Worm (Caenorhabditis elegans) whole organism, mixed stage, embryonic: ENCODE results near the gene nspb-2.

Source experiments
- ceh-43 ChIP-seq: fragments of 200-800 bp; sonication (Bioruptor generic); optimal IDR thresholded peaks from 2 replicates; lab custom pipeline; 2018; ENCODE audit warnings: mild to moderate bottlenecking, missing genetic modification characterization, moderate library complexity, missing compliant biosample characterization
- ceh-83 ChIP-seq: fragments of 200-800 bp; sonication (Bioruptor generic); optimal IDR thresholded peaks from 2 replicates; lab custom pipeline; 2018; ENCODE audit warnings: mild to moderate bottlenecking, missing genetic modification characterization, missing compliant biosample characterization
- ces-1 ChIP-seq: fragments of 150-350 bp; optimal IDR thresholded peaks from 2 replicates; lab custom pipeline; 2014; ENCODE audit warnings: missing biosample characterization, missing genetic modification reagents, missing genetic modification characterization
- elt-3 ChIP-seq: fragments of 150-350 bp; optimal IDR thresholded peaks from 2 replicates; lab custom pipeline; 2014; ENCODE audit warnings: missing biosample characterization, missing genetic modification characterization
- flh-1 ChIP-seq: fragments of 200-800 bp; sonication (Bioruptor generic); optimal IDR thresholded peaks from 2 replicates; lab custom pipeline; 2018; ENCODE audit warnings: mild to moderate bottlenecking, missing genetic modification characterization, moderate library complexity, missing compliant biosample characterization
- lsy-2 ChIP-seq: fragments of 150-350 bp; optimal IDR thresholded peaks from 2 replicates; lab custom pipeline; 2014; ENCODE audit warnings: missing biosample characterization, missing genetic modification characterization
- mab-5 ChIP-seq: fragments of 150-350 bp; optimal IDR thresholded peaks from 2 replicates; lab custom pipeline; 2014; ENCODE audit warnings: missing biosample characterization, missing genetic modification characterization
- nhr-237 ChIP-seq: fragments of 150-350 bp; optimal IDR thresholded peaks from 2 replicates; lab custom pipeline; 2014; ENCODE audit warnings: missing biosample characterization, missing genetic modification characterization
- nhr-28 ChIP-seq: fragments of 150-350 bp; optimal IDR thresholded peaks from 2 replicates; lab custom pipeline; 2014; ENCODE audit warnings: missing biosample characterization, missing genetic modification characterization
- pha-4 ChIP-seq: fragments of 150-350 bp; optimal IDR thresholded peaks from 2 replicates; lab custom pipeline; 2018; ENCODE audit warnings: missing biosample characterization, missing genetic modification reagents, missing genetic modification characterization
- snpc-4 ChIP-seq: fragments of 150-350 bp; optimal IDR thresholded peaks from 2 replicates; lab custom pipeline; 2014; ENCODE audit warnings: missing biosample characterization, missing genetic modification characterization
- tbx-8 ChIP-seq: fragments of 200-800 bp; sonication (Bioruptor generic); optimal IDR thresholded peaks from 2 replicates; lab custom pipeline; 2018; ENCODE audit warnings: mild to moderate bottlenecking, missing genetic modification characterization, moderate library complexity, missing compliant biosample characterization
- unc-39 ChIP-seq: fragments of 150-350 bp; optimal IDR thresholded peaks from 2 replicates; lab custom pipeline; 2014; ENCODE audit warnings: missing biosample characterization, missing genetic modification characterization
- unc-62 ChIP-seq: fragments of 150-350 bp; optimal IDR thresholded peaks from 2 replicates; lab custom pipeline; 2014; ENCODE audit warnings: missing biosample characterization, missing genetic modification reagents, missing genetic modification characterization

- TF ChIP-seq ceh-43 (GFP tag; lab: Kevin White, UChicago) (no peak), nhr-28 (no peak), lsy-2 (no peak), elt-3 (no peak), mab-5 (tag; lab: Kevin White, UChicago) (no peak), flh-1 (GFP tag; lab: Kevin White, UChicago) (no peak), unc-39 (tag; lab: Kevin White, UChicago) (no peak), unc-62 (GFP tag; lab: Kevin White, UChicago) (no peak), ceh-83 (GFP tag; lab: Kevin White, UChicago) (no peak), nhr-237 (tag; lab: Kevin White, UChicago) (no peak), tbx-8 (GFP tag; lab: Kevin White, UChicago) (no peak), ces-1 (GFP tag; lab: Kevin White, UChicago) (no peak), pha-4 (tag; lab: Kevin White, UChicago) (no peak), snpc-4 (tag; lab: Kevin White, UChicago) (no peak)
Observed at ce11 chrIV:6634789-6635188, 43.3 kb downstream of the nspb-2 start, which contains the start of gene metl-13.
